Worm (Caenorhabditis elegans) whole organism, L1 larva: ENCODE data around the gene lrch-1.

Source experiments
- F16B12.6 ChIP-seq: fragments of 150-350 bp; optimal IDR thresholded peaks from 2 replicates; lab custom pipeline; 2014; ENCODE audit warnings: missing biosample characterization, missing genetic modification characterization
- alr-1 ChIP-seq: fragments of 200-800 bp; sonication (Bioruptor generic); optimal IDR thresholded peaks from 2 replicates; lab custom pipeline; 2018; ENCODE audit warnings: borderline replicate concordance, mild to moderate bottlenecking, missing genetic modification characterization, missing compliant biosample characterization
- aly-2 ChIP-seq: fragments of 150-350 bp; optimal IDR thresholded peaks from 2 replicates; lab custom pipeline; 2014; ENCODE audit warnings: missing biosample characterization, missing genetic modification characterization
- nhr-11 ChIP-seq: fragments of 150-350 bp; optimal IDR thresholded peaks from 2 replicates; lab custom pipeline; 2014; ENCODE audit warnings: missing biosample characterization, missing genetic modification characterization
- snpc-4 ChIP-seq: fragments of 150-350 bp; optimal IDR thresholded peaks from 2 replicates; lab custom pipeline; 2014; ENCODE audit warnings: missing biosample characterization, missing genetic modification characterization
- unc-130 ChIP-seq: fragments of 150-350 bp; optimal IDR thresholded peaks from 2 replicates; lab custom pipeline; 2017; ENCODE audit warnings: missing biosample characterization, missing genetic modification characterization, inconsistent platforms
- unc-62 ChIP-seq: fragments of 150-350 bp; optimal IDR thresholded peaks from 2 replicates; lab custom pipeline; 2014; ENCODE audit warnings: missing biosample characterization, missing genetic modification reagents, missing genetic modification characterization
- zip-4 ChIP-seq: fragments of 200-800 bp; sonication (Bioruptor generic); optimal IDR thresholded peaks from 2 replicates; lab custom pipeline; 2018; ENCODE audit warnings: mild to moderate bottlenecking, missing genetic modification characterization, moderate library complexity, missing compliant biosample characterization
- ztf-4 ChIP-seq: fragments of 150-350 bp; optimal IDR thresholded peaks from 2 replicates; lab custom pipeline; 2014; ENCODE audit warnings: missing biosample characterization, missing genetic modification characterization

- TF ChIP-seq nhr-11 (tag; lab: Kevin White, UChicago) (no peak), unc-62 (no peak), unc-130 (tag; lab: Kevin White, UChicago) (no peak), snpc-4 (tag; lab: Kevin White, UChicago) (no peak), aly-2 (tag; lab: Kevin White, UChicago) (no peak), F16B12.6 (tag; lab: Kevin White, UChicago) (no peak), alr-1 (no peak), ztf-4 (no peak), zip-4 (GFP tag; lab: Kevin White, UChicago) (no peak)
Measured at ce11 chrX:6187848-6188247, 28.6 kb downstream of the lrch-1 start, which contains the start of gene T13C5.10.
